Worm (Caenorhabditis elegans) whole organism, late embryonic: ENCODE data around the gene ins-5.

Experiments
- F13H6.1 ChIP-seq: sonication (generic microtip); optimal IDR thresholded peaks from 2 replicates; lab custom pipeline; 2016; ENCODE audit warnings: missing genetic modification characterization, missing compliant biosample characterization
- K09A11.1 ChIP-seq: sonication (generic microtip); optimal IDR thresholded peaks from 2 replicates; lab custom pipeline; 2017; ENCODE audit warnings: antibody characterized with exemption, mild to moderate bottlenecking, missing genetic modification characterization, missing compliant biosample characterization; ENCODE audit not compliant: insufficient read depth
- Y22D7AL.16 ChIP-seq: sonication (generic microtip); optimal IDR thresholded peaks from 2 replicates; lab custom pipeline; 2016; ENCODE audit warnings: missing genetic modification characterization, missing compliant biosample characterization
- ama-1 ChIP-seq: fragments of 150-350 bp; optimal IDR thresholded peaks from 2 replicates; lab custom pipeline; 2014
- ceh-18 ChIP-seq: sonication (generic microtip); optimal IDR thresholded peaks from 2 replicates; lab custom pipeline; 2016; ENCODE audit warnings: missing genetic modification characterization, missing compliant biosample characterization
- ceh-45 ChIP-seq: fragments of 200-800 bp; sonication (Bioruptor generic); IDR thresholded peaks from 2 replicates; pipeline ENCODE4 v1.3.6; 2022; ENCODE audit warnings: missing genetic modification reagents, missing genetic modification characterization, missing compliant biosample characterization
- elt-4 ChIP-seq: sonication (generic microtip); optimal IDR thresholded peaks from 2 replicates; lab custom pipeline; 2016; ENCODE audit warnings: missing genetic modification characterization, missing compliant biosample characterization
- fkh-10 ChIP-seq: fragments of 150-350 bp; optimal IDR thresholded peaks from 2 replicates; lab custom pipeline; 2014; ENCODE audit warnings: missing biosample characterization, missing genetic modification reagents, missing genetic modification characterization
- gmeb-2 ChIP-seq: sonication (generic microtip); optimal IDR thresholded peaks from 2 replicates; lab custom pipeline; 2016; ENCODE audit warnings: missing genetic modification characterization, inconsistent platforms, missing compliant biosample characterization
- hlh-15 ChIP-seq: sonication (generic microtip); optimal IDR thresholded peaks from 2 replicates; lab custom pipeline; 2016; ENCODE audit warnings: missing genetic modification characterization, missing compliant biosample characterization
- madf-2 ChIP-seq: sonication (generic microtip); optimal IDR thresholded peaks from 2 replicates; lab custom pipeline; 2017; ENCODE audit warnings: missing genetic modification characterization, missing compliant biosample characterization
- nhr-232 ChIP-seq: sonication (generic microtip); optimal IDR thresholded peaks from 2 replicates; lab custom pipeline; 2016; ENCODE audit warnings: missing genetic modification characterization, missing compliant biosample characterization
- pax-1 ChIP-seq: fragments of 150-350 bp; optimal IDR thresholded peaks from 2 replicates; lab custom pipeline; 2014; ENCODE audit warnings: missing biosample characterization, missing genetic modification characterization
- sox-2 ChIP-seq: fragments of 200-800 bp; sonication (Bioruptor generic); IDR thresholded peaks from 2 replicates; pipeline ENCODE4 v1.3.6; 2022; ENCODE audit warnings: missing genetic modification reagents, missing genetic modification characterization, missing compliant biosample characterization
- unc-3 ChIP-seq, 2 experiments: fragments of 200-800 bp in 1 of 2; sonication (Bioruptor generic) in 1 of 2; sonication (generic microtip) in 1 of 2; conservative IDR thresholded peaks in 1 of 2; optimal IDR thresholded peaks in 1 of 2; 2 replicates each; pipeline versions ENCODE4 v1.3.6 to Lab custom; 2016 to 2022; ENCODE audit warnings: missing compliant biosample characterization in 2 of 2, missing genetic modification characterization in 2 of 2, missing genetic modification reagents in 1 of 2
- unc-42 ChIP-seq: sonication (generic microtip); optimal IDR thresholded peaks from 2 replicates; lab custom pipeline; 2016; ENCODE audit warnings: missing genotype, missing genetic modification characterization, missing compliant biosample characterization

The ins-5 gene

DNA sequence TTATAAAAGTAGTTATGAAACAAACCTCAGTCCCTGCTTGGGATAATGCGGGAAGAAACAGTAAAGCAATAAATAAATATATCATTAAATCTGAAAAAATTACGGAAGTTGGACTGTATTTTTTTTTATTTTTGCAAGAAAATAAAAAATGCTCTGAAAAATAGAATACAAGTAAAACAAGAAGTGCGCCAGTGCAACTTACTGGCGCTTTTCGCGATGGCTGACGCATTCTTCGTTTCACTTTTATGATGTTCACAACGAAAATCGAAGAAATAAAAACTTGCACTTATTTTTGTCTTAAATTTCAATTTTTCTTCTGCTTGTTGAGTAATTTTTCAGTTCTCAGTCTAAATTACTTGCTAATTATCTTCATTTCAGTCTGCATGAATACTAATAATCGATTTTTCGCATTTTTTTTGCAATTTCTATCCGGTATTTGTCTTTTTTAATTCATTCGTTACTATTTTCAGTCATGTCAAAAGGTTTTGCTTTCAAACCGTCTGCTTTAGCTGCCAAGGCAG, 50.3 kb downstream of the ins-5 start, which contains the start of the genes R12C12.6 and ran-5 (continued):
- TF ChIP-seq madf-2 (tag; lab: Kevin White, UChicago) (no peak), ceh-18 (tag; lab: Kevin White, UChicago) (peak; percentile 14), nhr-232 (tag; lab: Kevin White, UChicago) (no peak), elt-4 (no peak), unc-42 (tag; lab: Kevin White, UChicago) (no peak), K09A11.1 (tag; lab: Kevin White, UChicago) (no peak), gmeb-2 (tag; lab: Kevin White, UChicago) (no peak), ceh-45 (no peak), sox-2 (GFP tag; lab: Robert Waterston, UW) (no peak), pax-1 (tag; lab: Kevin White, UChicago) (no peak), unc-3 (GFP tag; conservative IDR thresholded peaks at IDR 0.05; lab: Robert Waterston, UW) (0 out of 2 replicates have a peak, but pooled peaks have one; percentile 28), unc-3 (tag; optimal IDR thresholded peaks at IDR 0.05; lab: Kevin White, UChicago) (no peak), fkh-10 (GFP tag; lab: Kevin White, UChicago) (no peak), Y22D7AL.16 (tag; lab: Kevin White, UChicago) (no peak), ama-1 (lab: Kevin White, UChicago) (no peak), hlh-15 (no peak), F13H6.1 (tag; lab: Kevin White, UChicago) (peak; percentile 21)
